Fruit fly (Drosophila melanogaster): ENCODE measurements around the gene Syx7.

Syx7 gene

dm6 chr3L:21462860-21463259 is 17.2 kb downstream of the Syx7 start (continued):
- TF ChIP-seq cato (GFP tag; optimal IDR thresholded peaks at IDR 0.05; ENCODE audit: borderline replicate concordance), result peak; percentile 27
- TF ChIP-seq CG12942 (GFP tag; optimal IDR thresholded peaks at IDR 0.05), result no peak
- TF ChIP-seq grau (tag; optimal IDR thresholded peaks at IDR 0.05), result peak; percentile 5
- no peak for TF ChIP-seq Max (GFP tag; optimal IDR thresholded peaks at IDR 0.05)
- TF ChIP-seq Scr (GFP tag; IDR thresholded peaks at IDR 0.05; ENCODE audit: partially characterized antibody), result no peak
- TF ChIP-seq Poxn (GFP tag; IDR thresholded peaks at IDR 0.05), result no peak
- TF ChIP-seq CG1529 (GFP tag; optimal IDR thresholded peaks at IDR 0.05), result no peak
- no peak for TF ChIP-seq ro (GFP tag; IDR thresholded peaks at IDR 0.05)
- no peak for TF ChIP-seq ash1 (GFP tag; optimal IDR thresholded peaks at IDR 0.05)
- TF ChIP-seq CG10462 (GFP tag; optimal IDR thresholded peaks at IDR 0.05), result no peak
- no peak for TF ChIP-seq Optix (GFP tag; IDR thresholded peaks at IDR 0.05)
- TF ChIP-seq Rx (GFP tag; IDR thresholded peaks at IDR 0.05), result no peak
- no peak for TF ChIP-seq fd64A (GFP tag; optimal IDR thresholded peaks at IDR 0.05)
- no peak for TF ChIP-seq CG4854 (GFP tag; optimal IDR thresholded peaks at IDR 0.05)
- no peak for TF ChIP-seq bab2 (GFP tag; optimal IDR thresholded peaks at IDR 0.05)
- TF ChIP-seq sisA (GFP tag; IDR thresholded peaks at IDR 0.05), result 0 out of 2 replicates have a peak, but pooled peaks have one; percentile 6
- no peak for TF ChIP-seq E2f2 (GFP tag; IDR thresholded peaks at IDR 0.05)
- TF ChIP-seq CG10979 (tag; optimal IDR thresholded peaks at IDR 0.05), result peak; percentile 59
- TF ChIP-seq Side (GFP tag; optimal IDR thresholded peaks at IDR 0.05), result no peak
- TF ChIP-seq Hr51 (GFP tag; optimal IDR thresholded peaks at IDR 0.05), result no peak
- TF ChIP-seq CG7271 (tag; optimal IDR thresholded peaks at IDR 0.05), result no peak
- TF ChIP-seq mam (GFP tag; optimal IDR thresholded peaks at IDR 0.05), result no peak
- no peak for TF ChIP-seq shn (GFP tag; optimal IDR thresholded peaks at IDR 0.05)
- no peak for TF ChIP-seq schlank (tag; optimal IDR thresholded peaks at IDR 0.05)
- peak; percentile 49 for TF ChIP-seq CG15696 (tag; optimal IDR thresholded peaks at IDR 0.05)
- TF ChIP-seq CG8765 (GFP tag; IDR thresholded peaks at IDR 0.05), result no peak
- TF ChIP-seq CG31388 (GFP tag; optimal IDR thresholded peaks at IDR 0.05), result no peak
- no peak for TF ChIP-seq ind (GFP tag; optimal IDR thresholded peaks at IDR 0.05)
- TF ChIP-seq PHDP (tag; optimal IDR thresholded peaks at IDR 0.05), result no peak
- TF ChIP-seq CG13424 (tag; optimal IDR thresholded peaks at IDR 0.05), result no peak
- no peak for TF ChIP-seq grn (GFP tag; optimal IDR thresholded peaks at IDR 0.05)
- peak; percentile 58 for TF ChIP-seq phol (tag; optimal IDR thresholded peaks at IDR 0.05)
- TF ChIP-seq twi (tag; optimal IDR thresholded peaks at IDR 0.05), result no peak
- no peak for TF ChIP-seq sob (GFP tag; IDR thresholded peaks at IDR 0.05)
- no peak for TF ChIP-seq ERR (GFP tag; optimal IDR thresholded peaks at IDR 0.05)
- no peak for TF ChIP-seq Doc2 (GFP tag; IDR thresholded peaks at IDR 0.05)
- peak; percentile 16 for TF ChIP-seq CG15601 (tag; optimal IDR thresholded peaks at IDR 0.05)
- TF ChIP-seq CG14441 (GFP tag; IDR thresholded peaks at IDR 0.05), result no peak
- no peak for TF ChIP-seq CG4282 (GFP tag; optimal IDR thresholded peaks at IDR 0.05)
- TF ChIP-seq CG7556 (GFP tag; optimal IDR thresholded peaks at IDR 0.05), result peak; percentile 51
- TF ChIP-seq CG8388 (GFP tag; optimal IDR thresholded peaks at IDR 0.05), result peak; percentile 23
- TF ChIP-seq p53 (GFP tag; optimal IDR thresholded peaks at IDR 0.05), result no peak
- TF ChIP-seq CG1602 (GFP tag; optimal IDR thresholded peaks at IDR 0.05), result peak; percentile 1
- TF ChIP-seq Eip74EF (GFP tag; optimal IDR thresholded peaks at IDR 0.05), result no peak
- no peak for TF ChIP-seq ranshi (GFP tag; IDR thresholded peaks at IDR 0.05)
- no peak for TF ChIP-seq CG12769 (tag; optimal IDR thresholded peaks at IDR 0.05)
- no peak for TF ChIP-seq CG8478 (optimal IDR thresholded peaks at IDR 0.05)
- peak; percentile 14 for TF ChIP-seq D19A (tag; optimal IDR thresholded peaks at IDR 0.05)
- TF ChIP-seq trem (tag; optimal IDR thresholded peaks at IDR 0.05), result peak; percentile 10
- TF ChIP-seq zf30C (GFP tag; optimal IDR thresholded peaks at IDR 0.05), result peak; percentile 48
- peak; percentile 6 for TF ChIP-seq CG6254 (GFP tag; optimal IDR thresholded peaks at IDR 0.05)
- no peak for TF ChIP-seq Lim3 (GFP tag; IDR thresholded peaks at IDR 0.05)
